Fruit fly (Drosophila melanogaster): ENCODE data around the gene Plod.

DNA sequence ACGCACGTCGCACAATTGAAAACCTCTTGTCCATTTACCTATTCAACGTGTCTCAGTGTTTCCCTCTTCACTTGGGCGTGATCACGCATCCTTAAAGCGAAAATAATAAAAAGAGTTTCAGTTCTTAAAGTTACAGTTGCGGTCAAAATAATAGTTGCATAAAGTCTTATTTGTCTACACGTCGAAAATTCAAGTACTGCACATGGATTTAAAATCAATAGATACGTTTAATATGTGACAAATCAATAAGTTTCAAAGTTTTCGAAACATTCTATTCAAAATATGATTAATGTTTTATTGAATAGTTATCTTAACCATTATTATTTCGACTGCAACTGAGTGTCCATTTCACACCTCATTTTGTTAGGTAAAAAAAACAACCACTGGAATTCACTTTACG, 10.4 kb upstream of the Plod start:
- TF ChIP-seq h (GFP tag; optimal IDR thresholded peaks at IDR 0.05), result no peak
- no peak for TF ChIP-seq tai (GFP tag; optimal IDR thresholded peaks at IDR 0.05)
- no peak for TF ChIP-seq Sp1 (GFP tag; optimal IDR thresholded peaks at IDR 0.05)
